Worm (Caenorhabditis elegans) whole organism, L1 larva: ENCODE results near the gene C29E4.10.

Experiments used
- F16B12.6 ChIP-seq: fragments of 150-350 bp; optimal IDR thresholded peaks from 2 replicates; lab custom pipeline; 2014; ENCODE audit warnings: missing biosample characterization, missing genetic modification characterization
- alr-1 ChIP-seq: fragments of 200-800 bp; sonication (Bioruptor generic); optimal IDR thresholded peaks from 2 replicates; lab custom pipeline; 2018; ENCODE audit warnings: borderline replicate concordance, mild to moderate bottlenecking, missing genetic modification characterization, missing compliant biosample characterization
- blmp-1 ChIP-seq: fragments of 150-350 bp; optimal IDR thresholded peaks from 2 replicates; lab custom pipeline; 2014; ENCODE audit warnings: missing biosample characterization, missing genetic modification characterization
- ceh-63 ChIP-seq: fragments of 200-800 bp; sonication (Bioruptor generic); optimal IDR thresholded peaks from 2 replicates; lab custom pipeline; 2018; ENCODE audit warnings: mild to moderate bottlenecking, missing genetic modification characterization, missing compliant biosample characterization
- ceh-8 ChIP-seq: fragments of 200-800 bp; sonication (Bioruptor generic); optimal IDR thresholded peaks from 2 replicates; lab custom pipeline; 2018; ENCODE audit warnings: mild to moderate bottlenecking, missing genetic modification characterization, moderate library complexity, missing compliant biosample characterization
- ceh-88 ChIP-seq: fragments of 200-800 bp; sonication (Bioruptor generic); IDR thresholded peaks from 2 replicates; pipeline ENCODE4 v1.3.6; 2022; ENCODE audit warnings: missing genetic modification characterization, missing compliant biosample characterization
- ceh-90 ChIP-seq: sonication (generic microtip); optimal IDR thresholded peaks from 2 replicates; lab custom pipeline; 2016; ENCODE audit warnings: missing genetic modification characterization, missing compliant biosample characterization
- dpl-1 ChIP-seq, 3 experiments: fragments of 150-350 bp in 2 of 3; sonication (generic microtip) in 1 of 3; optimal IDR thresholded peaks; 2 replicates each; lab custom pipeline; 2014 to 2017; ENCODE audit warnings: missing biosample characterization in 3 of 3, missing genetic modification characterization in 3 of 3, missing genetic modification reagents in 3 of 3
- efl-3 ChIP-seq: fragments of 200-800 bp; sonication (Bioruptor generic); optimal IDR thresholded peaks from 2 replicates; lab custom pipeline; 2018; ENCODE audit warnings: mild to moderate bottlenecking, missing genetic modification characterization, missing compliant biosample characterization
- egl-13 ChIP-seq: sonication (generic microtip); optimal IDR thresholded peaks from 2 replicates; lab custom pipeline; 2016; ENCODE audit warnings: missing genotype, missing genetic modification reagents, missing genetic modification characterization, missing compliant biosample characterization
- egl-27 ChIP-seq, 2 experiments: fragments of 150-350 bp in 1 of 2; sonication (generic microtip); optimal IDR thresholded peaks; 3 replicates each; lab custom pipeline; 2017 to 2018; ENCODE audit warnings: missing biosample characterization in 2 of 2, missing genetic modification characterization in 2 of 2, missing genetic modification reagents in 2 of 2
- ets-5 ChIP-seq: fragments of 200-800 bp; sonication (Bioruptor generic); IDR thresholded peaks from 2 replicates; pipeline ENCODE4 v1.3.6; 2022; ENCODE audit warnings: missing genetic modification characterization, missing compliant biosample characterization
- fkh-10 ChIP-seq: sonication (generic microtip); optimal IDR thresholded peaks from 2 replicates; lab custom pipeline; 2017; ENCODE audit warnings: missing biosample characterization, missing genetic modification reagents, missing genetic modification characterization
- fkh-8 ChIP-seq: sonication (generic microtip); optimal IDR thresholded peaks from 2 replicates; lab custom pipeline; 2016; ENCODE audit warnings: mild to moderate bottlenecking, missing genetic modification characterization, missing compliant biosample characterization
- grh-1 ChIP-seq: fragments of 200-800 bp; sonication (Bioruptor generic); IDR thresholded peaks from 2 replicates; pipeline ENCODE4 v1.3.6; 2022; ENCODE audit warnings: missing genetic modification reagents, missing genetic modification characterization, missing compliant biosample characterization
- irx-1 ChIP-seq: sonication (generic microtip); optimal IDR thresholded peaks from 2 replicates; lab custom pipeline; 2016; ENCODE audit warnings: missing genetic modification characterization, missing compliant biosample characterization
- jun-1 ChIP-seq: fragments of 150-350 bp; optimal IDR thresholded peaks from 2 replicates; lab custom pipeline; 2014; ENCODE audit warnings: missing biosample characterization, missing genetic modification reagents, missing genetic modification characterization
- lin-13 ChIP-seq: fragments of 150-350 bp; optimal IDR thresholded peaks from 2 replicates; lab custom pipeline; 2014; ENCODE audit warnings: missing biosample characterization, missing genetic modification reagents, missing genetic modification characterization
- lin-14 ChIP-seq: fragments of 200-800 bp; sonication (Bioruptor generic); optimal IDR thresholded peaks from 2 replicates; lab custom pipeline; 2018; ENCODE audit warnings: mild to moderate bottlenecking, missing genetic modification characterization, moderate library complexity, missing compliant biosample characterization
- lin-39 ChIP-seq: fragments of 150-350 bp; optimal IDR thresholded peaks from 2 replicates; lab custom pipeline; 2014; ENCODE audit warnings: missing biosample characterization, missing genetic modification reagents, missing genetic modification characterization
- mdl-1 ChIP-seq, 2 experiments: fragments of 150-350 bp; optimal IDR thresholded peaks; 2 replicates each; lab custom pipeline; 2014 to 2017; ENCODE audit warnings: missing biosample characterization in 2 of 2, missing genetic modification characterization in 2 of 2, inconsistent platforms in 1 of 2
- nhr-11 ChIP-seq: fragments of 150-350 bp; optimal IDR thresholded peaks from 2 replicates; lab custom pipeline; 2014; ENCODE audit warnings: missing biosample characterization, missing genetic modification characterization
- nhr-19 ChIP-seq: fragments of 200-800 bp; sonication (Bioruptor generic); conservative IDR thresholded peaks from 2 replicates; pipeline ENCODE4 v1.3.6; 2022; ENCODE audit warnings: missing genetic modification characterization, missing compliant biosample characterization
- nhr-20 ChIP-seq: sonication (generic microtip); optimal IDR thresholded peaks from 2 replicates; lab custom pipeline; 2016; ENCODE audit warnings: mild to moderate bottlenecking, missing genetic modification characterization, missing compliant biosample characterization
- nhr-28 ChIP-seq: fragments of 150-350 bp; optimal IDR thresholded peaks from 2 replicates; lab custom pipeline; 2014; ENCODE audit warnings: missing biosample characterization, missing genetic modification characterization
- nhr-71 ChIP-seq: sonication (generic microtip); optimal IDR thresholded peaks from 2 replicates; lab custom pipeline; 2016; ENCODE audit warnings: mild to moderate bottlenecking, missing genetic modification characterization, moderate library complexity, missing compliant biosample characterization
- nhr-77 ChIP-seq: fragments of 150-350 bp; optimal IDR thresholded peaks from 2 replicates; lab custom pipeline; 2014; ENCODE audit warnings: missing biosample characterization, missing genetic modification characterization
- nhr-85 ChIP-seq: sonication (generic microtip); peaks from one replicate; lab custom pipeline; 2016; ENCODE audit warnings: missing genetic modification characterization, inconsistent platforms, missing compliant biosample characterization
- pag-3 ChIP-seq: sonication (generic microtip); optimal IDR thresholded peaks from 2 replicates; lab custom pipeline; 2017; ENCODE audit warnings: missing genetic modification characterization, mild to moderate bottlenecking, missing compliant biosample characterization, antibody characterized with exemption, borderline replicate concordance; ENCODE audit not compliant: insufficient read depth
- snpc-4 ChIP-seq: fragments of 150-350 bp; optimal IDR thresholded peaks from 2 replicates; lab custom pipeline; 2014; ENCODE audit warnings: missing biosample characterization, missing genetic modification characterization
- sup-37 ChIP-seq: fragments of 200-800 bp; sonication (Bioruptor generic); optimal IDR thresholded peaks from 2 replicates; lab custom pipeline; 2018; ENCODE audit warnings: mild to moderate bottlenecking, missing genetic modification characterization, missing compliant biosample characterization
- tbx-2 ChIP-seq: sonication (generic microtip); optimal IDR thresholded peaks from 2 replicates; lab custom pipeline; 2016; ENCODE audit warnings: missing genetic modification characterization, missing compliant biosample characterization
- tlp-1 ChIP-seq: fragments of 150-350 bp; optimal IDR thresholded peaks from 2 replicates; lab custom pipeline; 2014; ENCODE audit warnings: missing biosample characterization, missing genetic modification characterization
- zag-1 ChIP-seq: fragments of 150-350 bp; optimal IDR thresholded peaks from 2 replicates; lab custom pipeline; 2014; ENCODE audit warnings: missing biosample characterization, missing genetic modification characterization

Gene C29E4.10

ce11 chrIII:7979659-7980058 is 42.0 kb downstream of the C29E4.10 start, which contains the start of gene clp-1:
clp-1 (plus strand) TSS chrIII:7979959.
- TF ChIP-seq egl-27 (tag; optimal IDR thresholded peaks at IDR 0.05; lab: Kevin White, UChicago) (no peak), efl-3 (GFP tag; lab: Kevin White, UChicago) (no peak), nhr-85 (tag; lab: Kevin White, UChicago) (peak; percentile 11), jun-1 (tag; lab: Kevin White, UChicago) (no peak), nhr-20 (no peak), lin-14 (GFP tag; lab: Kevin White, UChicago) (peak; percentile 44), egl-13 (no peak)

- no peak for TF ChIP-seq nhr-19 (GFP tag; lab: Robert Waterston, UW)
- no peak for TF ChIP-seq ets-5 (GFP tag; lab: Robert Waterston, UW)
- no peak for TF ChIP-seq lin-13 (GFP tag; lab: Kevin White, UChicago)
- TF ChIP-seq lin-39 (tag; lab: Kevin White, UChicago): no peak
- TF ChIP-seq blmp-1 (tag; lab: Kevin White, UChicago): no peak
- no peak for TF ChIP-seq snpc-4 (tag; lab: Kevin White, UChicago)
- no peak for TF ChIP-seq irx-1 (tag; lab: Kevin White, UChicago)
- no peak for TF ChIP-seq nhr-28
- no peak for TF ChIP-seq mdl-1 (tag; optimal IDR thresholded peaks at IDR 0.05; lab: Kevin White, UChicago)
- no peak for TF ChIP-seq ceh-90 (tag; lab: Kevin White, UChicago)
- no peak for TF ChIP-seq tbx-2 (tag; lab: Kevin White, UChicago)
- no peak for TF ChIP-seq ceh-88 (GFP tag; lab: Robert Waterston, UW)
- TF ChIP-seq fkh-8 (tag; lab: Kevin White, UChicago): no peak
- no peak for TF ChIP-seq nhr-11 (tag; lab: Kevin White, UChicago)
- TF ChIP-seq alr-1 (tag; lab: Kevin White, UChicago): no peak
Observed at ce11 chrIII:7981233-7981632, 43.6 kb downstream of the C29E4.10 start.

- TF ChIP-seq zag-1 (tag; lab: Kevin White, UChicago): no peak
Observed at ce11 chrIII:7981938-7982337, 44.3 kb downstream of the C29E4.10 start.

DNA sequence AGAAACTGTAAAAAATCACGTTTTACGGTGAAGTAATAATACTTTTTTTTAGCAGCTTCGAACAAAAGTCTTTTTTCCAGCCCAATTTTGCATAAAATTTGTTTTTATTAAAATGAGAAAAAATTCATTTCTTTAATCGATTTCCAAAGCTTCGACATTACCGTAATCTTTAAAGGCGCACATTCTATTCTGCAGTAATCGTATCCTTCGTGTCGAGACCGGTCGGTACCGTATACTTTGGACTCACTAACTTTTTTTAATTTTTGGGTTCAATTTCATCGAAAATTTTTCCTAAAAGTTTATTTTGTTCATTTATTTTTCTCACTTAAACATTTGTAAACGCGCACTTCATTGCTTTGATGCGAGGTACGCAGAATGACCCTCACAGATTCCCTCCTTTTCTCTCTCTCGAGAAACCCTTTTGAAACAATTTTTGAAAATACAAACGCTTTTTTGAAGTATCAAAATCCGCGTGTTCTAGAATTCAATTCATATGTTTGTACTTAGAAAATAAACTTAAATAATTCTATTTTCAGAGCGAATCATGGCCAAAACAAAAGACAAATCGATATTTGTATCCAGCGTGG is 49.0 kb downstream of the C29E4.10 start, which contains the start of gene hrpk-2:
Gene hrpk-2 (plus strand): TSS at position 537 of the 587 bp plus-strand sequence.
- no peak for TF ChIP-seq blmp-1 (tag; lab: Kevin White, UChicago)
- TF ChIP-seq nhr-71: no peak
- no peak for TF ChIP-seq F16B12.6 (tag; lab: Kevin White, UChicago)
- no peak for TF ChIP-seq pag-3 (tag; lab: Kevin White, UChicago)
- no peak for TF ChIP-seq ceh-90 (tag; lab: Kevin White, UChicago)
- no peak for TF ChIP-seq fkh-10 (GFP tag; lab: Kevin White, UChicago)
- no peak for TF ChIP-seq lin-14 (GFP tag; lab: Kevin White, UChicago)
- no peak for TF ChIP-seq nhr-11 (tag; lab: Kevin White, UChicago)
- TF ChIP-seq ceh-8: no peak
- TF ChIP-seq nhr-77 (tag; lab: Kevin White, UChicago): no peak
- no peak for TF ChIP-seq dpl-1 (GFP tag; optimal IDR thresholded peaks at IDR 0.05; lab: Kevin White, UChicago)
- TF ChIP-seq nhr-20: no peak
- TF ChIP-seq grh-1 (GFP tag; lab: Robert Waterston, UW): no peak
- TF ChIP-seq fkh-8 (tag; lab: Kevin White, UChicago): no peak
- TF ChIP-seq tlp-1 (tag; lab: Kevin White, UChicago): no peak
- no peak for TF ChIP-seq ceh-63
- TF ChIP-seq sup-37 (GFP tag; lab: Kevin White, UChicago): no peak
- no peak for TF ChIP-seq egl-13
- TF ChIP-seq, all 84 proteins: peak for 0
